Fruit fly (Drosophila melanogaster) Kc167 (cell line): ENCODE results near the gene Arf4.

Experiments used
- Sin3A ChIP-seq: fragments of >200 bp; optimal IDR thresholded peaks from 2 replicates; lab custom pipeline; 2018; ENCODE audit warnings: missing external identifiers
- insv ChIP-seq: fragments of >200 bp; optimal IDR thresholded peaks from 3 replicates; lab custom pipeline; 2018; ENCODE audit warnings: missing external identifiers

- TF ChIP-seq Sin3A (lab: Kevin White, UChicago) = no peak
- no peak for TF ChIP-seq insv
Measured at dm6 chr4:1088480-1088879, 35.5 kb upstream of the Arf4 start, which contains the start of gene sv.
